ENCODE assay signal across 1 fruit fly cellular context in genomic region chr3L:15690711-15691591, dm6.
A peak's percentile ranks its signal among the peaks of the same experiment; 100 is the strongest.
TF ChIP-seq lines count a peak whose summit lies in the region.

No protein-coding gene starts in this region.

TF ChIP-seq in whole organism, embryonic, 481 proteins besides CTCF, POLR2A, EP300 and RAD21 (continued from another document and continues in another):
- TF ChIP-seq Nf-YA (GFP tag; IDR thresholded peaks at IDR 0.05; lab: Robert Waterston, UW) (no peak; the same call in 1 of the 2 replicates), Ada2b (GFP tag; IDR thresholded peaks at IDR 0.05; lab: Robert Waterston, UW) (peak; percentile 44), CG31365 (tag; optimal IDR thresholded peaks at IDR 0.05; lab: Kevin White, UChicago) (no peak), CG7839 (tag; optimal IDR thresholded peaks at IDR 0.05; lab: Kevin White, UChicago) (peak; percentile 76), grn (GFP tag; optimal IDR thresholded peaks at IDR 0.05; lab: Kevin White, UChicago) (no peak), ash1 (GFP tag; optimal IDR thresholded peaks at IDR 0.05; lab: Kevin White, UChicago) (no peak), mam (GFP tag; optimal IDR thresholded peaks at IDR 0.05; lab: Kevin White, UChicago) (no peak), CG30403 (GFP tag; optimal IDR thresholded peaks at IDR 0.05; lab: Kevin White, UChicago) (peak; percentile 53), nau (GFP tag; optimal IDR thresholded peaks at IDR 0.05; lab: Kevin White, UChicago) (peak; percentile 12), HLH54F (GFP tag; optimal IDR thresholded peaks at IDR 0.05; lab: Kevin White, UChicago) (no peak), CG18262 (tag; optimal IDR thresholded peaks at IDR 0.05; lab: Kevin White, UChicago) (peak; percentile 71), so (GFP tag; IDR thresholded peaks at IDR 0.05; lab: Robert Waterston, UW) (peak; percentile 28; the same call in 1 of the 3 replicates), Dfd (GFP tag; optimal IDR thresholded peaks at IDR 0.05; lab: Kevin White, UChicago) (no peak), Aef1 (GFP tag; IDR thresholded peaks at IDR 0.05; lab: Robert Waterston, UW) (no peak), BtbVII (GFP tag; optimal IDR thresholded peaks at IDR 0.05; lab: Kevin White, UChicago) (peak; percentile 60), Spps (tag; optimal IDR thresholded peaks at IDR 0.05; lab: Kevin White, UChicago) (peak; percentile 12), p53 (GFP tag; optimal IDR thresholded peaks at IDR 0.05; lab: Kevin White, UChicago) (no peak), rib (GFP tag; IDR thresholded peaks at IDR 0.05; lab: Robert Waterston, UW) (no peak), Trl (optimal IDR thresholded peaks at IDR 0.05; lab: Kevin White, UChicago) (no peak), Trl (GFP tag; optimal IDR thresholded peaks at IDR 0.05; lab: Kevin White, UChicago) (no peak), Mrtf (GFP tag; IDR thresholded peaks at IDR 0.05; lab: Robert Waterston, UW) (peak; percentile 45; the same call in 1 of the 3 replicates), CG7928 (GFP tag; optimal IDR thresholded peaks at IDR 0.05; lab: Kevin White, UChicago) (no peak), CG4854 (GFP tag; optimal IDR thresholded peaks at IDR 0.05; lab: Kevin White, UChicago) (no peak), Hr78 (GFP tag; optimal IDR thresholded peaks at IDR 0.05; lab: Kevin White, UChicago) (peak in 1 of 2 experiments; percentile 29), CG9727 (GFP tag; optimal IDR thresholded peaks at IDR 0.05; lab: Kevin White, UChicago) (peak; percentile 24), danr (GFP tag; IDR thresholded peaks at IDR 0.05; lab: Robert Waterston, UW) (no peak), grau (tag; optimal IDR thresholded peaks at IDR 0.05; lab: Kevin White, UChicago) (peak; percentile 60), slp2 (GFP tag; optimal IDR thresholded peaks at IDR 0.05; lab: Kevin White, UChicago) (no peak), CG8388 (GFP tag; optimal IDR thresholded peaks at IDR 0.05; lab: Kevin White, UChicago) (peak; percentile 59), CG14965 (GFP tag; optimal IDR thresholded peaks at IDR 0.05; lab: Kevin White, UChicago; ENCODE audit: borderline replicate concordance) (no peak), CG9437 (GFP tag; optimal IDR thresholded peaks at IDR 0.05; lab: Kevin White, UChicago) (peak; percentile 13), CG6254 (GFP tag; optimal IDR thresholded peaks at IDR 0.05; lab: Kevin White, UChicago) (peak; percentile 63), Poxn (GFP tag; IDR thresholded peaks at IDR 0.05; lab: Robert Waterston, UW) (no peak), CG1602 (GFP tag; optimal IDR thresholded peaks at IDR 0.05; lab: Kevin White, UChicago) (no peak), GATAe (GFP tag; conservative IDR thresholded peaks at IDR 0.05; lab: Robert Waterston, UW) (no peak), trem (tag; optimal IDR thresholded peaks at IDR 0.05; lab: Kevin White, UChicago) (peak; percentile 65), D19A (tag; optimal IDR thresholded peaks at IDR 0.05; lab: Kevin White, UChicago) (peak; percentile 24), lov (optimal IDR thresholded peaks at IDR 0.05; lab: Kevin White, UChicago) (no peak), lov (GFP tag; IDR thresholded peaks at IDR 0.05; lab: Robert Waterston, UW) (no peak), CG12769 (tag; optimal IDR thresholded peaks at IDR 0.05; lab: Kevin White, UChicago) (no peak), PHDP (tag; optimal IDR thresholded peaks at IDR 0.05; lab: Kevin White, UChicago) (peak; percentile 54), CG17385 (GFP tag; optimal IDR thresholded peaks at IDR 0.05; lab: Kevin White, UChicago) (peak; percentile 8), nerfin-2 (GFP tag; IDR thresholded peaks at IDR 0.05; lab: Robert Waterston, UW; ENCODE audit: partially characterized antibody) (no peak), otp (GFP tag; IDR thresholded peaks at IDR 0.05; lab: Robert Waterston, UW) (no peak), ab (GFP tag; optimal IDR thresholded peaks at IDR 0.05; lab: Kevin White, UChicago) (no peak), dati (GFP tag; IDR thresholded peaks at IDR 0.05; lab: Robert Waterston, UW) (no peak), CG4707 (GFP tag; optimal IDR thresholded peaks at IDR 0.05; lab: Kevin White, UChicago) (no peak), CG10543 (GFP tag; optimal IDR thresholded peaks at IDR 0.05; lab: Kevin White, UChicago) (peak; percentile 28), org-1 (GFP tag; optimal IDR thresholded peaks at IDR 0.05; lab: Kevin White, UChicago) (peak; percentile 35), CHES-1-like (GFP tag; optimal IDR thresholded peaks at IDR 0.05; lab: Kevin White, UChicago) (no peak), scrt (GFP tag; optimal IDR thresholded peaks at IDR 0.05; lab: Kevin White, UChicago) (peak; percentile 18), yki (optimal IDR thresholded peaks at IDR 0.05; lab: Kevin White, UChicago) (no peak), CG11247 (GFP tag; IDR thresholded peaks at IDR 0.05; lab: Robert Waterston, UW) (no peak), Nf-YC (tag; optimal IDR thresholded peaks at IDR 0.05; lab: Kevin White, UChicago) (no peak), Ptx1 (GFP tag; IDR thresholded peaks at IDR 0.05; lab: Robert Waterston, UW) (peak; percentile 8; the same call in 1 of the 2 replicates), CG17802 (tag; optimal IDR thresholded peaks at IDR 0.05; lab: Kevin White, UChicago) (no peak), CG18764 (GFP tag; optimal IDR thresholded peaks at IDR 0.05; lab: Kevin White, UChicago) (peak; percentile 37), CG8924 (tag; optimal IDR thresholded peaks at IDR 0.05; lab: Kevin White, UChicago) (peak; percentile 73), ftz-f1 (GFP tag; optimal IDR thresholded peaks at IDR 0.05; lab: Kevin White, UChicago) (no peak), seq (GFP tag; IDR thresholded peaks at IDR 0.05; lab: Robert Waterston, UW) (no peak), Elba2 (GFP tag; optimal IDR thresholded peaks at IDR 0.05; lab: Kevin White, UChicago) (no peak), CG10267 (tag; optimal IDR thresholded peaks at IDR 0.05; lab: Kevin White, UChicago) (peak; percentile 77), chinmo (GFP tag; IDR thresholded peaks at IDR 0.05; lab: Robert Waterston, UW; ENCODE audit: partially characterized antibody) (no peak), CG2889 (GFP tag; IDR thresholded peaks at IDR 0.05; lab: Robert Waterston, UW) (no peak), CG12219 (GFP tag; optimal IDR thresholded peaks at IDR 0.05; lab: Kevin White, UChicago) (no peak), Rx (GFP tag; IDR thresholded peaks at IDR 0.05; lab: Robert Waterston, UW) (no peak), ham (GFP tag; IDR thresholded peaks at IDR 0.05; lab: Robert Waterston, UW) (no peak), B-H1 (GFP tag; IDR thresholded peaks at IDR 0.05; lab: Robert Waterston, UW) (no peak), inv (GFP tag; IDR thresholded peaks at IDR 0.05; lab: Robert Waterston, UW; ENCODE audit: partially characterized antibody) (no peak), pb (GFP tag; optimal IDR thresholded peaks at IDR 0.05; lab: Kevin White, UChicago) (peak; percentile 21), CG11560 (tag; IDR thresholded peaks at IDR 0.05; lab: Robert Waterston, UW) (no peak), crol (GFP tag; IDR thresholded peaks at IDR 0.05; lab: Robert Waterston, UW) (no peak), CG2120 (GFP tag; optimal IDR thresholded peaks at IDR 0.05; lab: Kevin White, UChicago) (peak; percentile 0), peb (GFP tag; IDR thresholded peaks at IDR 0.05; lab: Robert Waterston, UW) (no peak), Abd-B (GFP tag; optimal IDR thresholded peaks at IDR 0.05; lab: Kevin White, UChicago) (no peak), CG32772 (GFP tag; IDR thresholded peaks at IDR 0.05; lab: Robert Waterston, UW) (no peak), unc-4 (GFP tag; IDR thresholded peaks at IDR 0.05; lab: Robert Waterston, UW; ENCODE audit: partially characterized antibody) (no peak), ac (GFP tag; optimal IDR thresholded peaks at IDR 0.05; lab: Kevin White, UChicago) (no peak), CG15011 (GFP tag; optimal IDR thresholded peaks at IDR 0.05; lab: Kevin White, UChicago) (peak; percentile 20), Dip2 (GFP tag; IDR thresholded peaks at IDR 0.05; lab: Robert Waterston, UW) (no peak), CG15479 (GFP tag; optimal IDR thresholded peaks at IDR 0.05; lab: Kevin White, UChicago) (peak; percentile 52), bigmax (GFP tag; optimal IDR thresholded peaks at IDR 0.05; lab: Kevin White, UChicago) (no peak), CG14050 (GFP tag; IDR thresholded peaks at IDR 0.05; lab: Robert Waterston, UW) (no peak), CG7556 (GFP tag; optimal IDR thresholded peaks at IDR 0.05; lab: Kevin White, UChicago) (peak; percentile 65), CG3995 (GFP tag; optimal IDR thresholded peaks at IDR 0.05; lab: Kevin White, UChicago) (no peak), HLHmδ (GFP tag; optimal IDR thresholded peaks at IDR 0.05; lab: Kevin White, UChicago) (no peak), Usf (GFP tag; optimal IDR thresholded peaks at IDR 0.05; lab: Kevin White, UChicago) (no peak), CG5953 (GFP tag; IDR thresholded peaks at IDR 0.05; lab: Robert Waterston, UW) (no peak), Dek (tag; optimal IDR thresholded peaks at IDR 0.05; lab: Kevin White, UChicago) (peak; percentile 3), Myb (GFP tag; optimal IDR thresholded peaks at IDR 0.05; lab: Kevin White, UChicago) (no peak), chif (GFP tag; optimal IDR thresholded peaks at IDR 0.05; lab: Kevin White, UChicago) (no peak), CG8359 (GFP tag; optimal IDR thresholded peaks at IDR 0.05; lab: Kevin White, UChicago; ENCODE audit: borderline replicate concordance) (no peak), Doc3 (GFP tag; IDR thresholded peaks at IDR 0.05; lab: Robert Waterston, UW; ENCODE audit: partially characterized antibody) (no peak), pzg (GFP tag; optimal IDR thresholded peaks at IDR 0.05; lab: Kevin White, UChicago) (no peak), CG17568 (GFP tag; optimal IDR thresholded peaks at IDR 0.05; lab: Kevin White, UChicago) (no peak), caup (GFP tag; optimal IDR thresholded peaks at IDR 0.05; lab: Kevin White, UChicago; ENCODE audit: severe bottlenecking) (peak; percentile 30), Blimp-1 (GFP tag; optimal IDR thresholded peaks at IDR 0.05; lab: Kevin White, UChicago) (peak; percentile 84), CG2199 (GFP tag; IDR thresholded peaks at IDR 0.05; lab: Robert Waterston, UW) (no peak; the same call in 2 of the 3 replicates), eyg (GFP tag; optimal IDR thresholded peaks at IDR 0.05; lab: Kevin White, UChicago) (no peak), CG5180 (GFP tag; optimal IDR thresholded peaks at IDR 0.05; lab: Kevin White, UChicago) (no peak), z (GFP tag; IDR thresholded peaks at IDR 0.05; lab: Robert Waterston, UW) (peak; percentile 52; the same call in 2 of the 3 replicates), unpg (GFP tag; optimal IDR thresholded peaks at IDR 0.05; lab: Kevin White, UChicago) (peak; percentile 67), CG10431 (GFP tag; optimal IDR thresholded peaks at IDR 0.05; lab: Kevin White, UChicago) (no peak), CG10462 (GFP tag; optimal IDR thresholded peaks at IDR 0.05; lab: Kevin White, UChicago) (no peak), pita (GFP tag; optimal IDR thresholded peaks at IDR 0.05; lab: Kevin White, UChicago) (no peak), CG1603 (tag; optimal IDR thresholded peaks at IDR 0.05; lab: Kevin White, UChicago) (peak; percentile 56), CG12659 (GFP tag; optimal IDR thresholded peaks at IDR 0.05; lab: Kevin White, UChicago) (peak; percentile 4), CG2712 (tag; optimal IDR thresholded peaks at IDR 0.05; lab: Kevin White, UChicago) (peak; percentile 64), kay (GFP tag; optimal IDR thresholded peaks at IDR 0.05; lab: Kevin White, UChicago) (no peak), maf-S (GFP tag; optimal IDR thresholded peaks at IDR 0.05; lab: Kevin White, UChicago) (no peak), br (optimal IDR thresholded peaks at IDR 0.05; lab: Kevin White, UChicago) (no peak), CG34224 (GFP tag; IDR thresholded peaks at IDR 0.05; lab: Robert Waterston, UW; ENCODE audit: partially characterized antibody) (no peak), ewg (GFP tag; optimal IDR thresholded peaks at IDR 0.05; lab: Kevin White, UChicago) (no peak), ken (GFP tag; IDR thresholded peaks at IDR 0.05; lab: Robert Waterston, UW) (0 out of 3 replicates have a peak, but pooled peaks have one; percentile 7), CG7963 (GFP tag; IDR thresholded peaks at IDR 0.05; lab: Robert Waterston, UW; ENCODE audit: partially characterized antibody) (no peak), tgo (GFP tag; IDR thresholded peaks at IDR 0.05; lab: Robert Waterston, UW) (no peak), gcm (GFP tag; optimal IDR thresholded peaks at IDR 0.05; lab: Kevin White, UChicago) (peak; percentile 10), Oli (tag; optimal IDR thresholded peaks at IDR 0.05; lab: Kevin White, UChicago) (peak; percentile 33), shn (GFP tag; optimal IDR thresholded peaks at IDR 0.05; lab: Kevin White, UChicago) (no peak), wor (GFP tag; IDR thresholded peaks at IDR 0.05; lab: Robert Waterston, UW) (no peak), al (GFP tag; IDR thresholded peaks at IDR 0.05; lab: Robert Waterston, UW) (no peak), dmrt99B (tag; optimal IDR thresholded peaks at IDR 0.05; lab: Kevin White, UChicago) (peak; percentile 61), D19B (GFP tag; optimal IDR thresholded peaks at IDR 0.05; lab: Kevin White, UChicago) (no peak), CG7372 (GFP tag; IDR thresholded peaks at IDR 0.05; lab: Robert Waterston, UW) (no peak), CG6765 (GFP tag; optimal IDR thresholded peaks at IDR 0.05; lab: Kevin White, UChicago) (no peak), psq (GFP tag; optimal IDR thresholded peaks at IDR 0.05; lab: Kevin White, UChicago) (no peak), pfk (GFP tag; optimal IDR thresholded peaks at IDR 0.05; lab: Kevin White, UChicago) (no peak), Hr51 (GFP tag; optimal IDR thresholded peaks at IDR 0.05; lab: Kevin White, UChicago) (peak in 1 of 2 experiments; percentile 51), CG14441 (GFP tag; IDR thresholded peaks at IDR 0.05; lab: Robert Waterston, UW) (0 out of 2 replicates have a peak, but pooled peaks have one; percentile 19), CG8089 (GFP tag; optimal IDR thresholded peaks at IDR 0.05; lab: Kevin White, UChicago) (no peak), CG9817 (tag; optimal IDR thresholded peaks at IDR 0.05; lab: Kevin White, UChicago) (no peak), CG16863 (GFP tag; optimal IDR thresholded peaks at IDR 0.05; lab: Kevin White, UChicago) (no peak), jumu (GFP tag; optimal IDR thresholded peaks at IDR 0.05; lab: Kevin White, UChicago) (no peak), hb (GFP tag; IDR thresholded peaks at IDR 0.05; lab: Robert Waterston, UW; ENCODE audit: partially characterized antibody) (no peak), cas (GFP tag; IDR thresholded peaks at IDR 0.05; lab: Robert Waterston, UW) (no peak), CG15696 (tag; optimal IDR thresholded peaks at IDR 0.05; lab: Kevin White, UChicago) (peak; percentile 61)
